Worm (Caenorhabditis elegans) whole organism, young adult: ENCODE data around the gene str-40.

Source experiments
- T07F8.4 ChIP-seq: sonication (generic microtip); optimal IDR thresholded peaks from 2 replicates; lab custom pipeline; 2016; ENCODE audit warnings: mild to moderate bottlenecking, missing genetic modification characterization, moderate library complexity, missing compliant biosample characterization
- die-1 ChIP-seq: sonication (generic microtip); optimal IDR thresholded peaks from 2 replicates; lab custom pipeline; 2016; ENCODE audit warnings: missing genotype, mild to moderate bottlenecking, missing genetic modification characterization, missing compliant biosample characterization
- nhr-27 ChIP-seq: fragments of 200-800 bp; sonication (Bioruptor generic); optimal IDR thresholded peaks from 2 replicates; lab custom pipeline; 2018; ENCODE audit warnings: mild to moderate bottlenecking, missing genetic modification characterization, moderate library complexity, missing compliant biosample characterization
- unc-62 ChIP-seq: fragments of 150-350 bp; optimal IDR thresholded peaks from 2 replicates; lab custom pipeline; 2014; ENCODE audit warnings: missing biosample characterization, missing genetic modification reagents, missing genetic modification characterization

ce11 chrV:3113751-3114150, 44.8 kb upstream of the str-40 start, which contains the start of gene Y73C8C.8:
- TF ChIP-seq unc-62 (GFP tag; lab: Kevin White, UChicago) (no peak), die-1 (no peak), nhr-27 (tag; lab: Kevin White, UChicago) (no peak), T07F8.4 (tag; lab: Kevin White, UChicago) (no peak)
